Worm (Caenorhabditis elegans): ENCODE data around the gene fbxa-47.

Gene fbxa-47

DNA sequence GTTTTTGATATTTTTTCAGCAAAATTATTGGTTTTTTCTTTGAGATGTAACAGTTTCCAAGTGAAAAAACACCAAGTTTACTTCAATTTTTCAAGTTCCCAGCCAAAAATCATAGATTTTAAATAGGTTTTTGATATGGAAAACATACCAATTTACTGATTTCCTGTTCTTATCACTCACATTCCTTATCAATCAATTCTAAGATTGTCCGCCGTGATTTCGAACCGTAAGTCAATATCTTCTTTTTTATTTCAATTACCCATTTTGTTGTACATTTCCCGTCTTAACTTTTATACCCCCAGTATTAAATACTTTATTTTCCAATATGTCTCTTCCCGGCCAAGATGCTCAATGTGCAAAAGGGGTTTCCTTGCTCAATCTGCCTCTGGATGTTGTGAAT, 7.8 kb downstream of the fbxa-47 start, which contains the start of gene fbxa-38:
Gene fbxa-38 (plus strand): TSS at position 195 of the 400 bp plus-strand sequence.
- peak in 4 of 6 experiments; percentile 24 to 88 (median 84) for TF ChIP-seq elt-3 (tag; optimal IDR thresholded peaks at IDR 0.05)
- no peak for TF ChIP-seq mdl-1 (tag; optimal IDR thresholded peaks at IDR 0.05)

ce11 chrIII:2223932-2224331, 8.3 kb downstream of the fbxa-47 start, which contains the start of gene srd-65:
srd-65 (minus strand) TSS chrIII:2224032.
- TF ChIP-seq nhr-71 (tag; optimal IDR thresholded peaks at IDR 0.05) (no peak), Y116A8C.19 (tag; optimal IDR thresholded peaks at IDR 0.05; ENCODE audit: borderline replicate concordance) (no peak), unc-86 (tag; optimal IDR thresholded peaks at IDR 0.05) (no peak), nhr-85 (tag) (peak; percentile 27)

- TF ChIP-seq ceh-8 (GFP tag; optimal IDR thresholded peaks at IDR 0.05) (no peak), grh-1 (GFP tag; IDR thresholded peaks at IDR 0.05) (no peak), dsc-1 (tag; optimal IDR thresholded peaks at IDR 0.05) (no peak), pag-3 (tag; optimal IDR thresholded peaks at IDR 0.05; ENCODE audit: borderline replicate concordance, insufficient read depth) (no peak), aha-1 (tag; optimal IDR thresholded peaks at IDR 0.05) (no peak), unc-86 (tag; optimal IDR thresholded peaks at IDR 0.05) (no peak), snpc-4 (tag; optimal IDR thresholded peaks at IDR 0.05) (no peak), jun-1 (tag; optimal IDR thresholded peaks at IDR 0.05) (no peak), snu-23 (GFP tag; optimal IDR thresholded peaks at IDR 0.05) (no peak), ces-1 (GFP tag; optimal IDR thresholded peaks at IDR 0.05) (no peak), unc-98 (GFP tag; IDR thresholded peaks at IDR 0.05) (no peak), nhr-84 (tag; optimal IDR thresholded peaks at IDR 0.05) (no peak), fkh-8 (tag; optimal IDR thresholded peaks at IDR 0.05) (no peak), mab-9 (GFP tag; IDR thresholded peaks at IDR 0.05) (no peak), mdl-1 (tag; optimal IDR thresholded peaks at IDR 0.05) (no peak), nhr-76 (tag; optimal IDR thresholded peaks at IDR 0.05) (no peak), dpl-1 (GFP tag; optimal IDR thresholded peaks at IDR 0.05) (no peak)
These were observed 12.9 kb downstream of the fbxa-47 start, which contains the start of gene fbxa-12 for ce11 chrIII:2219408-2219807. fbxa-12 (plus strand) TSS chrIII:2219708.

ce11 chrIII:2212343-2212742, 19.9 kb downstream of the fbxa-47 start:
- TF ChIP-seq elt-2 (tag; optimal IDR thresholded peaks at IDR 0.05) (peak; percentile 29), nhr-19 (GFP tag; conservative IDR thresholded peaks at IDR 0.05) (no peak), nhr-85 (tag) (peak; percentile 58), egl-13 (tag; optimal IDR thresholded peaks at IDR 0.05) (no peak)

DNA sequence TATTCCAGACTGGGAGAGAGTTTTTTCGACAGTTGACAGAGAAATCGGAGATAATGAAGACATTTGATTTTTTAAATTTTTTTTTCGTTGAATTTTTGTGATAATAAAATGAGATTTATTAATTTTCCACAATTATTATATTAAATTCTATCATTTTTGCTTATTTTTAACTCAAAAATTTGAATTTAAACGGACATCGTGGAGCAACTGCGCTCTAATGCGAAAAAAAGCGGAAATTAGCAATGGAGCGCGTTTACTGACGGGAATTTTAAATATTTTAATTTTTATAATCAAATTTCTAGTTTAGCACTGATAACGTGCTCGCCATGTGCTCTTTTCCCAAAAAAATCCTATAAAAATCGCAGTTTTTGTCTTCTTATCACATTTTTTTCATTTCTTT, 21.1 kb downstream of the fbxa-47 start, which contains the start of gene C39B5.14:
Gene C39B5.14 (plus strand): TSS at position 301 of the 400 bp plus-strand sequence.
- TF ChIP-seq lir-3 (tag; optimal IDR thresholded peaks at IDR 0.05; ENCODE audit: poor library complexity) (no peak), elt-2 (tag; optimal IDR thresholded peaks at IDR 0.05) (peak; percentile 40), unc-30 (tag; optimal IDR thresholded peaks at IDR 0.05) (no peak)

- no peak for TF ChIP-seq nhr-12 (tag; optimal IDR thresholded peaks at IDR 0.05)
These were observed 21.7 kb downstream of the fbxa-47 start for ce11 chrIII:2210601-2211000.

ce11 chrIII:2207864-2208263, 24.4 kb downstream of the fbxa-47 start, which contains the start of gene C39B5.5:
C39B5.5 (plus strand) TSS chrIII:2208164.
- TF ChIP-seq nhr-237 (tag; optimal IDR thresholded peaks at IDR 0.05) (no peak), blmp-1 (tag; optimal IDR thresholded peaks at IDR 0.05) (no peak), mep-1 (tag; optimal IDR thresholded peaks at IDR 0.05) (no peak), dpl-1 (GFP tag; optimal IDR thresholded peaks at IDR 0.05) (no peak), nhr-12 (tag; optimal IDR thresholded peaks at IDR 0.05) (no peak), jun-1 (tag; optimal IDR thresholded peaks at IDR 0.05) (no peak), isw-1 (GFP tag; IDR thresholded peaks at IDR 0.05) (no peak), nhr-19 (GFP tag; conservative IDR thresholded peaks at IDR 0.05) (no peak), hpl-2 (GFP tag; optimal IDR thresholded peaks at IDR 0.05) (no peak), xbp-1 (tag; optimal IDR thresholded peaks at IDR 0.05) (no peak), egl-27 (tag; optimal IDR thresholded peaks at IDR 0.05) (no peak), fos-1 (tag; optimal IDR thresholded peaks at IDR 0.05) (no peak), tlp-1 (tag; optimal IDR thresholded peaks at IDR 0.05) (no peak), unc-98 (GFP tag; IDR thresholded peaks at IDR 0.05) (no peak), elt-3 (tag; optimal IDR thresholded peaks at IDR 0.05) (no peak), hlh-4 (tag; optimal IDR thresholded peaks at IDR 0.05) (no peak)
